Worm (Caenorhabditis elegans): ENCODE measurements around the gene srh-167.

DNA sequence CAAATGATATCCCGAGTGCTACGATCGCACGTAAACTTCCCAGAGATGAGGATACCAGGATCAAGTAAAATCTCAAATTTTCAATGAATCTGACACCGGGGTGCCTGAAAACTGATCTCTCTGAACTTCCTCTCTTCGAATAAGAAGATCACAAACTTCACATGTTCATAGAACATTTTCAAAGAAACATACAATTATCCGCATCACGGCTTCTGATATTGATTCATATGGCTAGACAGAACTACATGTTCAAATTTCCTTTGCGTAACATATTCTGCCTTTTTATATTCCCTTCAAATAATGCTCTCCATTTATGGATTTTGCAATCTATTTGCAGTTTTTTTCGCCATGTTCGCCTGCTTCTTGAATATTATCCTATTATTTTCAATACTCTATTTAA lies 36.4 kb upstream of the srh-167 start, which contains the start of gene srbc-83:
- TF ChIP-seq nhr-11 (tag; optimal IDR thresholded peaks at IDR 0.05) (no peak), unc-130 (tag; optimal IDR thresholded peaks at IDR 0.05) (no peak), dpl-1 (GFP tag; optimal IDR thresholded peaks at IDR 0.05) (no peak), ztf-4 (tag; optimal IDR thresholded peaks at IDR 0.05) (no peak), fkh-10 (GFP tag; optimal IDR thresholded peaks at IDR 0.05) (no peak), nhr-85 (tag) (no peak), egl-27 (tag; optimal IDR thresholded peaks at IDR 0.05) (no peak), tbx-2 (tag; optimal IDR thresholded peaks at IDR 0.05) (no peak), nhr-28 (tag; optimal IDR thresholded peaks at IDR 0.05) (no peak), mep-1 (tag; optimal IDR thresholded peaks at IDR 0.05) (no peak)
